Worm (Caenorhabditis elegans) whole organism, young adult: Measurements from ENCODE around the gene gst-10.

Experiments
- C06A6.2 ChIP-seq: fragments of 200-800 bp; sonication (Bioruptor generic); conservative IDR thresholded peaks from 2 replicates; pipeline ENCODE4 v1.3.6; 2022; ENCODE audit warnings: missing genetic modification characterization, missing compliant biosample characterization
- F23B12.7 ChIP-seq: sonication (generic microtip); optimal IDR thresholded peaks from 2 replicates; lab custom pipeline; 2017; ENCODE audit warnings: missing genetic modification characterization, mild to moderate bottlenecking, missing compliant biosample characterization, antibody characterized with exemption, moderate library complexity; ENCODE audit not compliant: insufficient read depth
- F39B2.1 ChIP-seq: fragments of 200-800 bp; sonication (Bioruptor generic); IDR thresholded peaks from 2 replicates; pipeline ENCODE4 v1.3.6; 2022; ENCODE audit warnings: missing genetic modification reagents, missing genetic modification characterization, missing compliant biosample characterization
- F55B11.4 ChIP-seq: sonication (generic microtip); optimal IDR thresholded peaks from 2 replicates; lab custom pipeline; 2016; ENCODE audit warnings: missing compliant biosample characterization, missing genetic modification characterization, borderline replicate concordance; ENCODE audit not compliant: insufficient read depth
- K11D2.4 ChIP-seq: fragments of 200-800 bp; sonication (Bioruptor generic); IDR thresholded peaks from 2 replicates; pipeline ENCODE4 v1.3.6; 2022; ENCODE audit warnings: missing genetic modification reagents, missing genetic modification characterization, missing compliant biosample characterization
- T07F8.4 ChIP-seq: sonication (generic microtip); optimal IDR thresholded peaks from 2 replicates; lab custom pipeline; 2016; ENCODE audit warnings: mild to moderate bottlenecking, missing genetic modification characterization, moderate library complexity, missing compliant biosample characterization
- T26A5.8 ChIP-seq: sonication (generic microtip); optimal IDR thresholded peaks from 2 replicates; lab custom pipeline; 2016; ENCODE audit warnings: missing genetic modification characterization, missing compliant biosample characterization
- Y53F4B.3 ChIP-seq: fragments of 200-800 bp; sonication (Bioruptor generic); IDR thresholded peaks from 2 replicates; pipeline ENCODE4 v1.3.6; 2022; ENCODE audit warnings: missing genetic modification reagents, missing genetic modification characterization, missing compliant biosample characterization
- Y95B8A.8 ChIP-seq: fragments of 200-800 bp; sonication (Bioruptor generic); IDR thresholded peaks from 2 replicates; pipeline ENCODE4 v1.3.6; 2022; ENCODE audit warnings: missing genetic modification reagents, missing genetic modification characterization, missing compliant biosample characterization
- ZK185.1 ChIP-seq: sonication (generic microtip); optimal IDR thresholded peaks from 2 replicates; lab custom pipeline; 2016; ENCODE audit warnings: mild to moderate bottlenecking, missing genetic modification characterization, missing compliant biosample characterization; ENCODE audit not compliant: poor library complexity, severe bottlenecking
- akir-1 ChIP-seq: fragments of 200-800 bp; sonication (Bioruptor generic); optimal IDR thresholded peaks from 2 replicates; lab custom pipeline; 2018; ENCODE audit warnings: mild to moderate bottlenecking, missing genetic modification characterization, moderate library complexity, missing compliant biosample characterization
- attf-5 ChIP-seq: fragments of 200-800 bp; sonication (Bioruptor generic); optimal IDR thresholded peaks from 2 replicates; lab custom pipeline; 2018; ENCODE audit warnings: mild to moderate bottlenecking, missing genetic modification characterization, missing compliant biosample characterization
- attf-6 ChIP-seq: fragments of 200-800 bp; sonication (Bioruptor generic); IDR thresholded peaks from 2 replicates; pipeline ENCODE4 v1.3.6; 2022; ENCODE audit warnings: missing genetic modification reagents, missing genetic modification characterization, missing compliant biosample characterization
- bed-2 ChIP-seq: fragments of 200-800 bp; sonication (Bioruptor generic); IDR thresholded peaks from 2 replicates; pipeline ENCODE4 v1.3.6; 2022; ENCODE audit warnings: missing genetic modification reagents, missing genetic modification characterization, missing compliant biosample characterization
- cebp-1 ChIP-seq, 2 experiments: fragments of 200-800 bp in 1 of 2; sonication (Bioruptor generic) in 1 of 2; sonication (generic microtip) in 1 of 2; IDR thresholded peaks in 1 of 2; optimal IDR thresholded peaks in 1 of 2; 2 replicates each; pipeline versions ENCODE4 v1.3.6 to Lab custom; 2017 to 2022; ENCODE audit warnings: missing compliant biosample characterization in 2 of 2, missing genetic modification characterization in 2 of 2, mild to moderate bottlenecking in 1 of 2, missing genetic modification reagents in 1 of 2, moderate library complexity in 1 of 2
- ceh-79 ChIP-seq: sonication (generic microtip); optimal IDR thresholded peaks from 2 replicates; lab custom pipeline; 2017; ENCODE audit warnings: mild to moderate bottlenecking, missing genetic modification characterization, missing compliant biosample characterization
- efl-1 ChIP-seq: fragments of 150-350 bp; optimal IDR thresholded peaks from 2 replicates; lab custom pipeline; 2014; ENCODE audit warnings: missing biosample characterization, missing genetic modification reagents, missing genetic modification characterization
- egl-18 ChIP-seq: fragments of 200-800 bp; sonication (Bioruptor generic); IDR thresholded peaks from 2 replicates; pipeline ENCODE4 v1.3.6; 2022; ENCODE audit warnings: missing genetic modification reagents, missing genetic modification characterization, missing compliant biosample characterization
- egl-44 ChIP-seq: fragments of 200-800 bp; sonication (Bioruptor generic); IDR thresholded peaks from 2 replicates; pipeline ENCODE4 v1.3.6; 2022; ENCODE audit warnings: missing genetic modification reagents, missing genetic modification characterization, missing compliant biosample characterization
- ekl-4 ChIP-seq: fragments of 200-800 bp; sonication (Bioruptor generic); IDR thresholded peaks from 2 replicates; pipeline ENCODE4 v1.3.6; 2022; ENCODE audit warnings: missing genetic modification reagents, missing genetic modification characterization, missing compliant biosample characterization
- gei-17 ChIP-seq: fragments of 200-800 bp; sonication (Bioruptor generic); optimal IDR thresholded peaks from 2 replicates; lab custom pipeline; 2018; ENCODE audit warnings: mild to moderate bottlenecking, missing genetic modification characterization, missing compliant biosample characterization
- him-1 ChIP-seq: sonication (generic microtip); optimal IDR thresholded peaks from 2 replicates; lab custom pipeline; 2016; ENCODE audit warnings: missing genotype, missing genetic modification reagents, missing genetic modification characterization, missing compliant biosample characterization
- hlh-12 ChIP-seq: sonication (generic microtip); optimal IDR thresholded peaks from 2 replicates; lab custom pipeline; 2016; ENCODE audit warnings: missing genetic modification characterization, missing compliant biosample characterization
- hmg-20 ChIP-seq: fragments of 200-800 bp; sonication (Bioruptor generic); IDR thresholded peaks from 2 replicates; pipeline ENCODE4 v1.3.6; 2022; ENCODE audit warnings: missing genetic modification reagents, missing genetic modification characterization, missing compliant biosample characterization
- hrde-1 ChIP-seq: sonication (generic microtip); optimal IDR thresholded peaks from 2 replicates; lab custom pipeline; 2016; ENCODE audit warnings: missing genetic modification characterization, mild to moderate bottlenecking, missing compliant biosample characterization, moderate library complexity, missing genotype, missing genetic modification reagents, borderline replicate concordance
- let-526 ChIP-seq: fragments of 200-800 bp; sonication (Bioruptor generic); IDR thresholded peaks from 2 replicates; pipeline ENCODE4 v1.3.6; 2022; ENCODE audit warnings: missing genetic modification reagents, missing genetic modification characterization, missing compliant biosample characterization
- lin-35 ChIP-seq, 3 experiments: fragments of 150-350 bp in 2 of 3; sonication (generic microtip) in 1 of 3; optimal IDR thresholded peaks; 2 replicates each; lab custom pipeline; 2014 to 2018; ENCODE audit warnings: missing biosample characterization in 3 of 3, missing genetic modification characterization in 3 of 3, missing genetic modification reagents in 3 of 3
- lin-40 ChIP-seq: sonication (generic microtip); optimal IDR thresholded peaks from 2 replicates; lab custom pipeline; 2016; ENCODE audit warnings: missing genetic modification characterization, mild to moderate bottlenecking, missing compliant biosample characterization, missing genotype, missing genetic modification reagents
- lin-54 ChIP-seq: fragments of 200-800 bp; sonication (Bioruptor generic); optimal IDR thresholded peaks from 2 replicates; lab custom pipeline; 2018; ENCODE audit warnings: mild to moderate bottlenecking, missing genetic modification characterization, missing compliant biosample characterization
- lir-1 ChIP-seq: fragments of 200-800 bp; sonication (Bioruptor generic); conservative IDR thresholded peaks from 2 replicates; pipeline ENCODE4 v1.3.6; 2022; ENCODE audit warnings: missing genetic modification reagents, missing genetic modification characterization, missing compliant biosample characterization
- lsy-27 ChIP-seq: sonication (generic microtip); optimal IDR thresholded peaks from 2 replicates; lab custom pipeline; 2017; ENCODE audit warnings: missing genetic modification characterization, mild to moderate bottlenecking, missing compliant biosample characterization, antibody characterized with exemption, missing genotype, borderline replicate concordance; ENCODE audit not compliant: insufficient read depth
- madf-3 ChIP-seq: fragments of 200-800 bp; sonication (Bioruptor generic); IDR thresholded peaks from 2 replicates; pipeline ENCODE4 v1.3.6; 2022; ENCODE audit warnings: missing genetic modification reagents, missing genetic modification characterization, missing compliant biosample characterization
- mes-4 ChIP-seq: sonication (generic microtip); optimal IDR thresholded peaks from 2 replicates; lab custom pipeline; 2016; ENCODE audit warnings: missing genotype, missing genetic modification characterization, missing compliant biosample characterization
- nhr-179 ChIP-seq: sonication (generic microtip); optimal IDR thresholded peaks from 2 replicates; lab custom pipeline; 2016; ENCODE audit warnings: mild to moderate bottlenecking, missing genetic modification characterization, missing compliant biosample characterization
- rec-8 ChIP-seq, 2 experiments: sonication (generic microtip); optimal IDR thresholded peaks; 2 replicates each; lab custom pipeline; 2016; ENCODE audit warnings: mild to moderate bottlenecking in 2 of 2, missing genetic modification characterization in 2 of 2, missing genetic modification reagents in 2 of 2, missing genotype in 2 of 2, missing biosample characterization in 1 of 2, missing compliant biosample characterization in 1 of 2, moderate library complexity in 1 of 2
- repo-1 ChIP-seq: sonication (generic microtip); optimal IDR thresholded peaks from 2 replicates; lab custom pipeline; 2017; ENCODE audit warnings: mild to moderate bottlenecking, missing genetic modification characterization, missing compliant biosample characterization
- sea-2 ChIP-seq: fragments of 200-800 bp; sonication (Bioruptor generic); IDR thresholded peaks from 2 replicates; pipeline ENCODE4 v1.3.6; 2022; ENCODE audit warnings: missing genetic modification characterization, missing compliant biosample characterization
- snpc-1.1 ChIP-seq: sonication (generic microtip); optimal IDR thresholded peaks from 2 replicates; lab custom pipeline; 2017; ENCODE audit warnings: missing genetic modification characterization, mild to moderate bottlenecking, missing compliant biosample characterization, antibody characterized with exemption, moderate library complexity, missing genotype, missing genetic modification reagents; ENCODE audit not compliant: insufficient read depth
- snpc-3.4 ChIP-seq: sonication (generic microtip); optimal IDR thresholded peaks from 2 replicates; lab custom pipeline; 2017; ENCODE audit warnings: missing genetic modification characterization, mild to moderate bottlenecking, missing compliant biosample characterization, antibody characterized with exemption, moderate library complexity, missing genotype, missing genetic modification reagents
- snpc-4 ChIP-seq, 5 experiments: fragments of 150-350 bp in 1 of 5; sonication (generic microtip) in 4 of 5; optimal IDR thresholded peaks; 2 replicates each; lab custom pipeline; 2014 to 2018; ENCODE audit warnings: missing genetic modification characterization in 5 of 5, missing biosample characterization in 3 of 5, antibody characterized with exemption in 2 of 5, mild to moderate bottlenecking in 2 of 5, missing compliant biosample characterization in 2 of 5, missing genotype in 2 of 5, moderate library complexity in 2 of 5, missing genetic modification reagents in 1 of 5
- sptf-2 ChIP-seq: fragments of 200-800 bp; sonication (Bioruptor generic); optimal IDR thresholded peaks from 2 replicates; lab custom pipeline; 2018; ENCODE audit warnings: mild to moderate bottlenecking, missing genetic modification characterization, missing compliant biosample characterization
- tbp1 ChIP-seq: fragments of 200-800 bp; sonication (Bioruptor generic); optimal IDR thresholded peaks from 2 replicates; lab custom pipeline; 2018; ENCODE audit warnings: mild to moderate bottlenecking, missing genetic modification characterization, missing compliant biosample characterization
- tbx-9 ChIP-seq: sonication (generic microtip); optimal IDR thresholded peaks from 2 replicates; lab custom pipeline; 2016; ENCODE audit warnings: borderline replicate concordance, missing genetic modification characterization, inconsistent platforms, missing compliant biosample characterization
- unc-62 ChIP-seq: fragments of 150-350 bp; optimal IDR thresholded peaks from 2 replicates; lab custom pipeline; 2014; ENCODE audit warnings: missing biosample characterization, missing genetic modification reagents, missing genetic modification characterization
- zfh-2 ChIP-seq: fragments of 200-800 bp; sonication (Bioruptor generic); conservative IDR thresholded peaks from 2 replicates; pipeline ENCODE4 v1.3.6; 2022; ENCODE audit warnings: missing genetic modification reagents, missing genetic modification characterization, missing compliant biosample characterization
- ztf-18 ChIP-seq: sonication (generic microtip); optimal IDR thresholded peaks from 2 replicates; lab custom pipeline; 2016; ENCODE audit warnings: missing genotype, mild to moderate bottlenecking, missing genetic modification characterization, missing compliant biosample characterization

The gst-10 gene

DNA sequence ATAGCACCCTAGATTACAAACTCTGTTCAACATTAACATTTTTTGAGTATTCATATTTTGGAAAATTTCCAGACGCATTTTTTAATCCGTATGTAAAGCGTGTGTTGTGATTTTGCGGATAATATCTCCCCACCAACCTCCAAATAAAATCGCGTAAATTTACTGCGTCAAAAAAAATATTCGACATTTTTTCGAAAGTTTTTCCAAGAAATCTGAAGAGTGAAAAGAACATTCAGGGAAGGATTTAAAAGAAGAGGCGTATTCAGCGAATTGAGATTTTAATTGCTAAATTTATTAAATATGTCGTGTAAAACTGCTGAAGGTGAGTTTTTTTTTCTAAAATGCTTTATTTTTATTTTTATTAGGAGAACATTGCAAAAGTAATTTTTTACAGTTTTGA is 12.4 kb downstream of the gst-10 start, which contains the start of gene nhr-290:
TSS of gene nhr-290 (plus strand) at position 301 of the 400 bp plus-strand sequence.
- no peak for TF ChIP-seq lin-40 (tag; lab: Kevin White, UChicago)
- TF ChIP-seq C06A6.2 (GFP tag; lab: Robert Waterston, UW) = no peak
- no peak for TF ChIP-seq hrde-1 (tag; lab: Kevin White, UChicago)
- TF ChIP-seq egl-44 (GFP tag; lab: Robert Waterston, UW) = no peak
- TF ChIP-seq ZK185.1 = no peak
- no peak for TF ChIP-seq mes-4 (tag; lab: Kevin White, UChicago)
- TF ChIP-seq let-526 (GFP tag; lab: Robert Waterston, UW) = no peak
- TF ChIP-seq lir-1 (GFP tag; lab: Robert Waterston, UW) = no peak
- TF ChIP-seq hmg-20 = no peak
- TF ChIP-seq ztf-18 (tag; lab: Kevin White, UChicago) = no peak
- TF ChIP-seq him-1 (tag; lab: Kevin White, UChicago) = no peak
- TF ChIP-seq ceh-79 (tag; lab: Kevin White, UChicago) = no peak
- no peak for TF ChIP-seq Y53F4B.3
- TF ChIP-seq akir-1 (GFP tag; lab: Kevin White, UChicago) = no peak
- no peak for TF ChIP-seq T07F8.4 (tag; lab: Kevin White, UChicago)
- TF ChIP-seq lin-35 (GFP tag; optimal IDR thresholded peaks at IDR 0.05; lab: Kevin White, UChicago) = no peak
- TF ChIP-seq hlh-12 (tag; lab: Kevin White, UChicago) = no peak
- TF ChIP-seq attf-5 (GFP tag; lab: Kevin White, UChicago) = no peak

DNA sequence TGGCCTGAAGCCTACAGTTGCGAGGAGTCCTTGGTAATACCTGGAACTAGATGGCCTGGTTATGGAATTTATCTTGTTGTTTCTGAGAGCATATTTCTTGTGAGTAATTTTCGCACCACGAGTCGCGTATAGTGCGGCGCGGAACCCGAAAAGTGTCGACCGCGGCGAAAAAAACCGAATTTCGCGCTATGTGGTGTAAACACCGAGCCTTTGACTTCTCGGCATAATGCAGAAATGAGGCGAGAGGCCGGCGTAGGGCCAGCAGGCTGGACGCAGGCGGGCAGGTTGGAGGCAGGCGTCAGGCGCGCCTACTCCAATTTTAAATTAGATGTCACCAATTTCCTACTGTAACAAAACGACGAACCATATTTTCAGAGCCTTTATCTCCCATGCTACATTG is 14.2 kb downstream of the gst-10 start:
- TF ChIP-seq tbp1 (GFP tag; lab: Kevin White, UChicago) = no peak
- no peak for TF ChIP-seq gei-17 (GFP tag; lab: Kevin White, UChicago)
- TF ChIP-seq snpc-3.4 (tag; lab: Kevin White, UChicago) = no peak
- TF ChIP-seq C06A6.2 (GFP tag; lab: Robert Waterston, UW) = no peak
- TF ChIP-seq rec-8 (tag; optimal IDR thresholded peaks at IDR 0.05; lab: Kevin White, UChicago) = no peak
- TF ChIP-seq cebp-1 (GFP tag; IDR thresholded peaks at IDR 0.05; lab: Robert Waterston, UW) = no peak
- TF ChIP-seq cebp-1 (tag; optimal IDR thresholded peaks at IDR 0.05; lab: Kevin White, UChicago) = no peak
- no peak for TF ChIP-seq repo-1
- TF ChIP-seq zfh-2 (GFP tag; lab: Robert Waterston, UW) = peak; percentile 79
- no peak for TF ChIP-seq nhr-179 (tag; lab: Kevin White, UChicago)
- 0 out of 2 replicates have a peak, but pooled peaks have one; percentile 27 for TF ChIP-seq egl-18 (GFP tag; lab: Robert Waterston, UW)
- TF ChIP-seq F23B12.7 (tag; lab: Kevin White, UChicago) = no peak
- peak; percentile 32 for TF ChIP-seq snpc-1.1 (tag; lab: Kevin White, UChicago)
- TF ChIP-seq Y95B8A.8 (GFP tag; lab: Robert Waterston, UW) = no peak
- TF ChIP-seq F55B11.4 (tag; lab: Kevin White, UChicago) = no peak
- TF ChIP-seq F39B2.1 (GFP tag; lab: Robert Waterston, UW) = no peak
- TF ChIP-seq bed-2 (GFP tag; lab: Robert Waterston, UW) = no peak
- no peak for TF ChIP-seq snpc-4 (GFP tag; optimal IDR thresholded peaks at IDR 0.05; lab: Kevin White, UChicago)
- peak in 2 of 4 experiments; percentile 63 to 80 for TF ChIP-seq snpc-4 (tag; optimal IDR thresholded peaks at IDR 0.05; lab: Kevin White, UChicago)
- no peak for TF ChIP-seq sptf-2 (GFP tag; lab: Kevin White, UChicago)
- no peak for TF ChIP-seq attf-6 (GFP tag; lab: Robert Waterston, UW)
- TF ChIP-seq madf-3 = no peak
- no peak for TF ChIP-seq efl-1
- TF ChIP-seq lin-54 (GFP tag; lab: Kevin White, UChicago) = no peak
- TF ChIP-seq sea-2 = no peak
- no peak for TF ChIP-seq T26A5.8 (tag; lab: Kevin White, UChicago)
- no peak for TF ChIP-seq lsy-27 (tag; lab: Kevin White, UChicago)
- no peak for TF ChIP-seq tbx-9
- TF ChIP-seq unc-62 = no peak
- no peak for TF ChIP-seq ekl-4 (GFP tag; lab: Robert Waterston, UW)
- TF ChIP-seq K11D2.4 (GFP tag; lab: Robert Waterston, UW) = no peak
